Fruit fly (Drosophila melanogaster) whole organism: ENCODE measurements around the gene CG14687.

Experiments used
- CG8478 ChIP-seq: fragments of >200 bp; optimal IDR thresholded peaks from 2 replicates; lab custom pipeline; 2018; ENCODE audit warnings: inconsistent platforms
- Dll ChIP-seq: fragments of >200 bp; optimal IDR thresholded peaks from 2 replicates; lab custom pipeline; 2017
- EcR ChIP-seq, 2 experiments: fragments of >200 bp; optimal IDR thresholded peaks; 2 replicates each; lab custom pipeline; 2017; ENCODE audit warnings: missing biosample characterization in 2 of 2, missing genetic modification characterization in 2 of 2, missing genetic modification reagents in 2 of 2
- pan ChIP-seq: fragments of >200 bp; optimal IDR thresholded peaks from 2 replicates; lab custom pipeline; 2017
- psq ChIP-seq: fragments of >200 bp; optimal IDR thresholded peaks from 2 replicates; lab custom pipeline; 2017
- usp ChIP-seq: fragments of >200 bp; optimal IDR thresholded peaks from 2 replicates; lab custom pipeline; 2017; ENCODE audit warnings: missing biosample characterization, missing genetic modification characterization, mixed read lengths

- no peak for TF ChIP-seq pan
- TF ChIP-seq Dll (lab: Kevin White, UChicago) = no peak
- no peak for TF ChIP-seq EcR (GFP tag; optimal IDR thresholded peaks at IDR 0.05; lab: Kevin White, UChicago)
- no peak for TF ChIP-seq usp (GFP tag; lab: Kevin White, UChicago)
- TF ChIP-seq CG8478 (lab: Kevin White, UChicago) = no peak
- TF ChIP-seq psq (lab: Kevin White, UChicago) = no peak
These were observed 49.7 kb downstream of the CG14687 start for dm6 chr3R:10842422-10842821.
